Worm (Caenorhabditis elegans) whole organism, late embryonic: ENCODE results near the gene otpl-3.

Experiments
- ama-1 ChIP-seq: fragments of 150-350 bp; optimal IDR thresholded peaks from 2 replicates; lab custom pipeline; 2014
- hlh-13 ChIP-seq: fragments of 200-800 bp; sonication (Bioruptor generic); optimal IDR thresholded peaks from 2 replicates; lab custom pipeline; 2018; ENCODE audit warnings: mild to moderate bottlenecking, missing genetic modification characterization, missing compliant biosample characterization
- hlh-8 ChIP-seq: sonication (generic microtip); optimal IDR thresholded peaks from 2 replicates; lab custom pipeline; 2016; ENCODE audit warnings: missing genotype, missing genetic modification characterization, missing compliant biosample characterization
- nfya-1 ChIP-seq: sonication (generic microtip); optimal IDR thresholded peaks from 2 replicates; lab custom pipeline; 2017; ENCODE audit warnings: missing genetic modification characterization, mild to moderate bottlenecking, missing compliant biosample characterization, antibody characterized with exemption, moderate library complexity
- nhr-11 ChIP-seq: fragments of 150-350 bp; optimal IDR thresholded peaks from 2 replicates; lab custom pipeline; 2014; ENCODE audit warnings: missing biosample characterization, missing genetic modification characterization
- unc-3 ChIP-seq, 2 experiments: fragments of 200-800 bp in 1 of 2; sonication (Bioruptor generic) in 1 of 2; sonication (generic microtip) in 1 of 2; conservative IDR thresholded peaks in 1 of 2; optimal IDR thresholded peaks in 1 of 2; 2 replicates each; pipeline versions ENCODE4 v1.3.6 to Lab custom; 2016 to 2022; ENCODE audit warnings: missing compliant biosample characterization in 2 of 2, missing genetic modification characterization in 2 of 2, missing genetic modification reagents in 1 of 2

- no peak for TF ChIP-seq hlh-8 (tag; lab: Kevin White, UChicago)
- TF ChIP-seq unc-3 (GFP tag; conservative IDR thresholded peaks at IDR 0.05; lab: Robert Waterston, UW): no peak
- TF ChIP-seq unc-3 (tag; optimal IDR thresholded peaks at IDR 0.05; lab: Kevin White, UChicago): no peak
- TF ChIP-seq ama-1: no peak
- no peak for TF ChIP-seq nhr-11
- TF ChIP-seq hlh-13 (GFP tag; lab: Kevin White, UChicago): no peak
- TF ChIP-seq nfya-1 (tag; lab: Kevin White, UChicago): no peak
Observed at ce11 chrX:6874723-6875122, 49.8 kb downstream of the otpl-3 start, which contains the start of gene F41C6.4.
